Fruit fly (Drosophila melanogaster): ENCODE results near the gene sqz.

Gene sqz

DNA sequence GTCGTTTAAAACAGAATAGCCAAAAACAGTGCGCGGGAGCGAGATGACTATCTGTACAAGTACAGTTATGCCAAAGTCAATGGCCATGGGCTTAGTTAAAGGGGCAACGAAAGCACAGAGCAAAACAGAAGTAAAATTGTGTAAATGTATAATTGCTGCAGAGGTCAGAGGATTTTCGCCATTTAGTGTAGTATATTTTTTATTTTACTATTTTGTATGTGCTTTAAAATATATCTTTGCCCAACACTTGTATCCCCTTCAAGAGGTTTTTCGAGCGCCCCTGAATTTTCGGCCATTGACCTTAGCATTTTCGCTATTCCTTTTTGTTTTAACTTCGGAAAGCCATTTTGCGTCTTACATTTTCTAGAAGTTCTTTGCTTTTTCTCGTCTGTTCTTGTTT lies 6.0 kb upstream of the sqz start (continued):
- peak; percentile 40 for TF ChIP-seq CG2678 (tag; optimal IDR thresholded peaks at IDR 0.05)

DNA sequence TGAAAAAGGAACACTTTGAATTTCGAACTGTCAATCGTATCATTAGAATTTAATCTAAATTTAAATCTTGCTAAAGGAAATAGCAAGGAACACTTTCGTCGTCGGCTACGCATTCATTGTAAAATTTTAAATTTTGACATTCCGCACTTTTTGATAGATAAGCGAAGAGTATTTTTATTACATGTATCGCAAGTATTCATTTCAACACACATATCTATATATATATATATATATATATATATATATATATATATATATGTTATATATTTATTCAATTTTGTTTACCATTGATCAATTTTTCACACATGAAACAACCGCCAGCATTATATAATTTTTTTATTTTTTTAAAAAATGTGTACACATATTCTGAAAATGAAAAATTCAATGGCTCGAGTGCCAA lies 4.2 kb upstream of the sqz start, which contains the start of gene CG11779:
TSS of gene CG11779 (minus strand) at position 101 of the 400 bp plus-strand sequence.
- TF ChIP-seq lbe (GFP tag; optimal IDR thresholded peaks at IDR 0.05) (no peak), CG4282 (GFP tag; optimal IDR thresholded peaks at IDR 0.05) (no peak), NfI (GFP tag; optimal IDR thresholded peaks at IDR 0.05) (no peak), Sox102F (GFP tag; optimal IDR thresholded peaks at IDR 0.05) (no peak), CG17328 (GFP tag; IDR thresholded peaks at IDR 0.05) (no peak), PHDP (tag; optimal IDR thresholded peaks at IDR 0.05) (no peak), Nf-YC (tag; optimal IDR thresholded peaks at IDR 0.05) (no peak), CG12659 (GFP tag; optimal IDR thresholded peaks at IDR 0.05) (no peak)

DNA sequence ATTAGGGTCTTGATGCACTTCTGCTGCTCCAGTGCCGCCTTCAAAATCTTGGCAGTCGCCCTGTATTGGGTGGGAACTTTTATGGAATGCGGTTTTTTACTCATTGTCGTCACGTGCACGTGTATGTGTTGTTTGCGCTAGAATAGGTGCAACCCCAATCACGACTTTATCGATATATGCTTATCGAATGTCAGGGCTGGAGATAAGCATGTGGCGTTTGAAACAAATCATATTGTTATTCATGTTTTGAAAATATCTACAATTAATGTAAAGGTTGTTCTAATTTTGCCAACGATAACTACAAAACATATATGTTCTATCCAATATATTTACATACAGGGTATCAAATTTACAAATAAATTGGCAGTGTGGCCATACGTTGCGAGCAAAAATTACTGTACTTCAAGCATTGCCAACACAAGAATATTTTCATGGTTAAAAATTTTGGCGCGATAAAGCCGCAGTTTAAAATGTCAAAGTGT lies 1.8 kb upstream of the sqz start, which contains the start of the genes CG42359 and Nsun5:
TSS of gene CG42359 (minus strand) at position 166 of the 482 bp plus-strand sequence.
TSS of gene Nsun5 (minus strand) at position 166 of the 482 bp plus-strand sequence.
- peak; percentile 93 for TF ChIP-seq mam (GFP tag; optimal IDR thresholded peaks at IDR 0.05)
- peak; percentile 88 for TF ChIP-seq gt (GFP tag; IDR thresholded peaks at IDR 0.05)
- TF ChIP-seq fd102C (GFP tag; optimal IDR thresholded peaks at IDR 0.05) = no peak
- no peak for TF ChIP-seq D (optimal IDR thresholded peaks at IDR 0.05)
- TF ChIP-seq D (GFP tag; optimal IDR thresholded peaks at IDR 0.05) = peak; percentile 79
- peak; percentile 88 for TF ChIP-seq Lhr (GFP tag; optimal IDR thresholded peaks at IDR 0.05)
- peak; percentile 10 for TF ChIP-seq CG15073 (GFP tag; optimal IDR thresholded peaks at IDR 0.05)
- TF ChIP-seq Kr (GFP tag; optimal IDR thresholded peaks at IDR 0.05) = no peak
- TF ChIP-seq CG5180 (GFP tag; optimal IDR thresholded peaks at IDR 0.05) = no peak
- TF ChIP-seq CG18764 (GFP tag; optimal IDR thresholded peaks at IDR 0.05) = peak; percentile 92
- no peak for TF ChIP-seq CG1832 (GFP tag; optimal IDR thresholded peaks at IDR 0.05)
- TF ChIP-seq CG12236 (GFP tag; optimal IDR thresholded peaks at IDR 0.05) = peak; percentile 87
- peak; percentile 82 for TF ChIP-seq CG10959 (GFP tag; IDR thresholded peaks at IDR 0.05)
- TF ChIP-seq CG10267 (tag; optimal IDR thresholded peaks at IDR 0.05) = peak; percentile 92
- peak; percentile 92 for TF ChIP-seq CG15514 (GFP tag; optimal IDR thresholded peaks at IDR 0.05)
- TF ChIP-seq br (optimal IDR thresholded peaks at IDR 0.05) = no peak
- TF ChIP-seq shn (GFP tag; optimal IDR thresholded peaks at IDR 0.05) = peak; percentile 91
- no peak for TF ChIP-seq hth (optimal IDR thresholded peaks at IDR 0.05)
- TF ChIP-seq CG18011 (GFP tag; optimal IDR thresholded peaks at IDR 0.05) = peak; percentile 81
- TF ChIP-seq zfh2 (GFP tag; optimal IDR thresholded peaks at IDR 0.05) = peak; percentile 92
- TF ChIP-seq Myb (GFP tag; optimal IDR thresholded peaks at IDR 0.05) = peak; percentile 75
- TF ChIP-seq cad (GFP tag; optimal IDR thresholded peaks at IDR 0.05) = no peak
- TF ChIP-seq az2 (GFP tag; optimal IDR thresholded peaks at IDR 0.05) = peak; percentile 93
- peak; percentile 73 for TF ChIP-seq CG17802 (tag; optimal IDR thresholded peaks at IDR 0.05)
- peak; percentile 85 for TF ChIP-seq cg (GFP tag; optimal IDR thresholded peaks at IDR 0.05)
- TF ChIP-seq mld (GFP tag; IDR thresholded peaks at IDR 0.05; ENCODE audit: partially characterized antibody) = peak; percentile 75; the same call in 2 of the 3 replicates
- TF ChIP-seq CG17359 (tag; optimal IDR thresholded peaks at IDR 0.05) = peak; percentile 90
- TF ChIP-seq CG8290 (GFP tag; optimal IDR thresholded peaks at IDR 0.05) = peak; percentile 94
- peak; percentile 80 to 96 for TF ChIP-seq CG8290 (tag; optimal IDR thresholded peaks at IDR 0.05)
- peak; percentile 64 for TF ChIP-seq ATbp (GFP tag; optimal IDR thresholded peaks at IDR 0.05)
- peak; percentile 67 for TF ChIP-seq psq (GFP tag; optimal IDR thresholded peaks at IDR 0.05)
- TF ChIP-seq Dref (GFP tag; IDR thresholded peaks at IDR 0.05) = peak; percentile 85
- peak; percentile 94 for TF ChIP-seq Dbx (GFP tag; IDR thresholded peaks at IDR 0.05)
- peak; percentile 88 for TF ChIP-seq NfI (GFP tag; optimal IDR thresholded peaks at IDR 0.05)
- TF ChIP-seq Abd-B (GFP tag; optimal IDR thresholded peaks at IDR 0.05) = peak; percentile 90
- TF ChIP-seq mirr (GFP tag; optimal IDR thresholded peaks at IDR 0.05) = peak; percentile 88
- peak; percentile 93 for TF ChIP-seq CG9609 (GFP tag; optimal IDR thresholded peaks at IDR 0.05)
- TF ChIP-seq Dek (tag; optimal IDR thresholded peaks at IDR 0.05) = peak; percentile 83
- peak; percentile 83 for TF ChIP-seq Meics (GFP tag; optimal IDR thresholded peaks at IDR 0.05)
- peak; percentile 86 for TF ChIP-seq CG11398 (GFP tag; optimal IDR thresholded peaks at IDR 0.05)

Measured in whole organism, embryonic.